Worm (Caenorhabditis elegans): ENCODE results near the gene T25D1.1.
"Not testable (repeated sequence)": the region's sequence is repeated elsewhere in the genome, so short reads cannot be mapped to it uniquely, and the experiment has no call there.

DNA sequence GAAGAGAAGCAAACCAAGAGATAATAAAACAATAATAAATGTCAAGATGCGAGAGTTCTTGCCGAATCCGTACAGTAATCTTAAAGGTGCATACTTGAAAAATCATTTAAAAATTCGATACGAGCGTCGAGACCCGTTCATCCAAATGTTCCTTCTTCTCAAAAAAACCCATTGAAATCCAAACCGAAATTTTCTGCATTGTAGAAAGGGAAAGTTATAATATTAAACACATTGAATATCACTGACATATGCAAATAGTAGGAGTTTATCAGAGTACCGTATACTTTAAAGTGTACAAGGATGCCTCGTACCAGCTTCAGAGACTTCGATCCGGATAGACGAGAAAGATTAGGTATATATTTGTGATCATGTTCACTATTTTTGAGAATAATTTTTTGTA is 4.4 kb upstream of the T25D1.1 start, which contains the start of gene T25D1.2:
- TF ChIP-seq pag-3 (tag; optimal IDR thresholded peaks at IDR 0.05; ENCODE audit: borderline replicate concordance); eyg-1 (tag; optimal IDR thresholded peaks at IDR 0.05); hlh-6 (tag; optimal IDR thresholded peaks at IDR 0.05); nhr-11 (tag; optimal IDR thresholded peaks at IDR 0.05); K09A11.1 (tag; optimal IDR thresholded peaks at IDR 0.05; ENCODE audit: insufficient read depth): not testable (repeated sequence)

All from whole organism, late embryonic.